Worm (Caenorhabditis elegans) whole organism, L3 larva: ENCODE results near the gene ZK512.4.

ENCODE experiments used
- R02D3.7 ChIP-seq: fragments of 150-350 bp; optimal IDR thresholded peaks from 2 replicates; lab custom pipeline; 2014; ENCODE audit warnings: missing biosample characterization, missing genetic modification characterization
- ZK546.5 ChIP-seq: sonication (generic microtip); optimal IDR thresholded peaks from 2 replicates; lab custom pipeline; 2017; ENCODE audit warnings: missing biosample characterization, missing genetic modification characterization
- aly-2 ChIP-seq: fragments of 150-350 bp; optimal IDR thresholded peaks from 2 replicates; lab custom pipeline; 2014; ENCODE audit warnings: missing biosample characterization, missing genetic modification characterization
- ama-1 ChIP-seq: fragments of 150-350 bp; optimal IDR thresholded peaks from 2 replicates; lab custom pipeline; 2018
- ceh-9 ChIP-seq: sonication (generic microtip); optimal IDR thresholded peaks from 2 replicates; lab custom pipeline; 2018; ENCODE audit warnings: missing biosample characterization, missing genetic modification characterization
- daf-12 ChIP-seq: fragments of 150-350 bp; optimal IDR thresholded peaks from 2 replicates; lab custom pipeline; 2014; ENCODE audit warnings: missing biosample characterization, missing genetic modification reagents, missing genetic modification characterization
- egl-27 ChIP-seq: sonication (generic microtip); optimal IDR thresholded peaks from 4 replicates; lab custom pipeline; 2017; ENCODE audit warnings: missing biosample characterization, missing genetic modification reagents, missing genetic modification characterization
- egl-5 ChIP-seq: fragments of 150-350 bp; optimal IDR thresholded peaks from 2 replicates; lab custom pipeline; 2017; ENCODE audit warnings: missing biosample characterization, missing genetic modification reagents, missing genetic modification characterization, inconsistent platforms
- elt-1 ChIP-seq: fragments of 150-350 bp; optimal IDR thresholded peaks from 2 replicates; lab custom pipeline; 2014; ENCODE audit warnings: missing biosample characterization, missing genetic modification characterization
- elt-2 ChIP-seq: sonication (generic microtip); optimal IDR thresholded peaks from 2 replicates; lab custom pipeline; 2016; ENCODE audit warnings: missing genetic modification reagents, mild to moderate bottlenecking, missing genetic modification characterization, missing compliant biosample characterization
- elt-3 ChIP-seq, 3 experiments: fragments of 150-350 bp in 1 of 3; sonication (generic microtip) in 2 of 3; optimal IDR thresholded peaks; 2 replicates in 2 of 3; 4 replicates in 1 of 3; lab custom pipeline; 2014 to 2017; ENCODE audit warnings: missing biosample characterization in 3 of 3, missing genetic modification characterization in 3 of 3
- fkh-10 ChIP-seq: sonication (generic microtip); optimal IDR thresholded peaks from 2 replicates; lab custom pipeline; 2017; ENCODE audit warnings: missing biosample characterization, missing genetic modification reagents, missing genetic modification characterization
- fkh-2 ChIP-seq: fragments of 150-350 bp; optimal IDR thresholded peaks from 2 replicates; lab custom pipeline; 2014; ENCODE audit warnings: missing biosample characterization, missing genetic modification reagents, missing genetic modification characterization
- fos-1 ChIP-seq: fragments of 150-350 bp; optimal IDR thresholded peaks from 2 replicates; lab custom pipeline; 2014; ENCODE audit warnings: missing biosample characterization, missing genetic modification characterization
- hmg-11 ChIP-seq: sonication (generic microtip); optimal IDR thresholded peaks from 2 replicates; lab custom pipeline; 2016; ENCODE audit warnings: missing genetic modification characterization, missing compliant biosample characterization
- jun-1 ChIP-seq: fragments of 150-350 bp; optimal IDR thresholded peaks from 2 replicates; lab custom pipeline; 2014; ENCODE audit warnings: missing biosample characterization, missing genetic modification reagents, missing genetic modification characterization
- lin-39 ChIP-seq: fragments of 150-350 bp; optimal IDR thresholded peaks from 2 replicates; lab custom pipeline; 2018; ENCODE audit warnings: missing biosample characterization, missing genetic modification reagents, missing genetic modification characterization
- lsy-12 ChIP-seq: sonication (generic microtip); optimal IDR thresholded peaks from 2 replicates; lab custom pipeline; 2016; ENCODE audit warnings: mild to moderate bottlenecking, missing genetic modification characterization, missing compliant biosample characterization
- mdl-1 ChIP-seq: fragments of 150-350 bp; optimal IDR thresholded peaks from 2 replicates; lab custom pipeline; 2014; ENCODE audit warnings: missing biosample characterization, missing genetic modification characterization
- mml-1 ChIP-seq: fragments of 150-350 bp; sonication (generic microtip); optimal IDR thresholded peaks from 3 replicates; lab custom pipeline; 2014; ENCODE audit warnings: missing biosample characterization, missing genetic modification characterization
- nfya-1 ChIP-seq: sonication (generic microtip); optimal IDR thresholded peaks from 2 replicates; lab custom pipeline; 2017; ENCODE audit warnings: missing genetic modification characterization, mild to moderate bottlenecking, missing compliant biosample characterization, antibody characterized with exemption, moderate library complexity; ENCODE audit not compliant: insufficient read depth
- nhr-12 ChIP-seq: fragments of 150-350 bp; optimal IDR thresholded peaks from 2 replicates; lab custom pipeline; 2014; ENCODE audit warnings: missing biosample characterization, missing genetic modification characterization
- nhr-23 ChIP-seq: fragments of 150-350 bp; optimal IDR thresholded peaks from 2 replicates; lab custom pipeline; 2014; ENCODE audit warnings: missing biosample characterization, missing genetic modification reagents, missing genetic modification characterization
- nhr-237 ChIP-seq: fragments of 150-350 bp; optimal IDR thresholded peaks from 2 replicates; lab custom pipeline; 2014; ENCODE audit warnings: missing biosample characterization, missing genetic modification characterization
- nhr-25 ChIP-seq: sonication (generic microtip); optimal IDR thresholded peaks from 2 replicates; lab custom pipeline; 2017; ENCODE audit warnings: missing biosample characterization, missing genetic modification characterization
- nhr-28 ChIP-seq: fragments of 150-350 bp; optimal IDR thresholded peaks from 2 replicates; lab custom pipeline; 2014; ENCODE audit warnings: missing biosample characterization, missing genetic modification characterization
- nhr-43 ChIP-seq: sonication (generic microtip); optimal IDR thresholded peaks from 2 replicates; lab custom pipeline; 2016; ENCODE audit warnings: mild to moderate bottlenecking, missing genetic modification characterization, missing compliant biosample characterization; ENCODE audit not compliant: poor library complexity, severe bottlenecking
- nhr-76 ChIP-seq: fragments of 150-350 bp; sonication (generic microtip); optimal IDR thresholded peaks from 5 replicates; lab custom pipeline; 2014; ENCODE audit warnings: missing biosample characterization, missing genetic modification characterization
- nhr-77 ChIP-seq: fragments of 150-350 bp; optimal IDR thresholded peaks from 2 replicates; lab custom pipeline; 2014; ENCODE audit warnings: missing biosample characterization, missing genetic modification characterization
- pha-4 ChIP-seq: fragments of 150-350 bp; optimal IDR thresholded peaks from 2 replicates; lab custom pipeline; 2014; ENCODE audit warnings: missing biosample characterization, missing genetic modification reagents, missing genetic modification characterization
- pqm-1 ChIP-seq: fragments of 150-350 bp; optimal IDR thresholded peaks from 2 replicates; lab custom pipeline; 2017; ENCODE audit warnings: missing biosample characterization, missing genetic modification characterization, inconsistent platforms
- sea-2 ChIP-seq: fragments of 150-350 bp; sonication (generic microtip); optimal IDR thresholded peaks from 4 replicates; lab custom pipeline; 2014; ENCODE audit warnings: missing biosample characterization, missing genetic modification reagents, missing genetic modification characterization
- skn-1 ChIP-seq: fragments of 150-350 bp; optimal IDR thresholded peaks from 2 replicates; lab custom pipeline; 2014; ENCODE audit warnings: missing biosample characterization, missing genetic modification characterization
- snpc-4 ChIP-seq: fragments of 150-350 bp; optimal IDR thresholded peaks from 2 replicates; lab custom pipeline; 2014; ENCODE audit warnings: missing biosample characterization, missing genetic modification characterization
- tbx-2 ChIP-seq: sonication (generic microtip); optimal IDR thresholded peaks from 2 replicates; lab custom pipeline; 2016; ENCODE audit warnings: mild to moderate bottlenecking, missing genetic modification characterization, missing compliant biosample characterization
- unc-39 ChIP-seq: sonication (generic microtip); optimal IDR thresholded peaks from 4 replicates; lab custom pipeline; 2017; ENCODE audit warnings: missing biosample characterization, missing genetic modification characterization
- zag-1 ChIP-seq: fragments of 150-350 bp; optimal IDR thresholded peaks from 2 replicates; lab custom pipeline; 2014; ENCODE audit warnings: missing biosample characterization, missing genetic modification characterization
- ztf-11 ChIP-seq: fragments of 150-350 bp; optimal IDR thresholded peaks from 2 replicates; lab custom pipeline; 2014; ENCODE audit warnings: missing biosample characterization, missing genetic modification characterization
- ztf-4 ChIP-seq: fragments of 150-350 bp; optimal IDR thresholded peaks from 2 replicates; lab custom pipeline; 2014; ENCODE audit warnings: missing biosample characterization, missing genetic modification characterization

The ZK512.4 gene

DNA sequence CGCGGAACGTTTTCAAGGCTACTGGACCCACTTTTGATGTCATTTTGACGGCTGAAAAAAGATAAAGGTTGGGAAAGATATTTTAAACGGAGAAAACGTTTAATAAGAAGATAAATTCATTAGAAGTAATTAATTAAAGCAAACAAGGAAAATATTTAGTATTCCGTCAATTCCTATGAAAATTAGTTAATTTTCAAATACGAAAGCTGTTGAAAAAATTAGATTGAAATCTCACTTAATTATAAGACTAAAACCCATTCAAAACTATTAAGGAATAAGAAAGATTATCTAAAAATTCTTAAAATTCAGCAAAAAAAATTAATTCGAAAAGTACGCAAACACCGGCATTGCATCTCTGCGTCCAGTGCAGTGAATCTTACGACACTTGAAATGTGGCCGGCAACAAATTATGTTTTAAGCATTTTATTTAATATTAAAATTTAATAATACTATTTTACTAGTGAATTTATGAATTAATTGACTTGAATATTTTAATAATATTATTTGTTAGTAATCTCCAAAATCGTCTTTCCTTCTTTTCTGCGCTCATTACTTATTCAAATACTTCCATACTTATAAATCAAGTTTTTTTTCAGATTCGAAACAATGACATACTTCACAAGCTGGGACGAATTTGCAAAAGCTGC, at the start of gene ZK512.4, which contains the start of gene ZK512.2:
Gene ZK512.4 (plus strand): TSS at position 597 of the 647 bp plus-strand sequence.
Gene ZK512.2 (minus strand): TSS at position 51 of the 647 bp plus-strand sequence.
- no peak for TF ChIP-seq hmg-11 (tag; lab: Kevin White, UChicago)
- no peak for TF ChIP-seq nhr-25 (tag; lab: Kevin White, UChicago)
- TF ChIP-seq lsy-12 (tag; lab: Kevin White, UChicago): no peak
- no peak for TF ChIP-seq mml-1 (tag; lab: Kevin White, UChicago)
- no peak for TF ChIP-seq ZK546.5
- no peak for TF ChIP-seq unc-39 (tag; lab: Kevin White, UChicago)
- no peak for TF ChIP-seq R02D3.7 (tag; lab: Kevin White, UChicago)
- TF ChIP-seq nhr-237 (tag; lab: Kevin White, UChicago): no peak
- peak; percentile 52 for TF ChIP-seq pha-4 (tag; lab: Kevin White, UChicago)
- TF ChIP-seq, all 47 proteins: peak for 1

DNA sequence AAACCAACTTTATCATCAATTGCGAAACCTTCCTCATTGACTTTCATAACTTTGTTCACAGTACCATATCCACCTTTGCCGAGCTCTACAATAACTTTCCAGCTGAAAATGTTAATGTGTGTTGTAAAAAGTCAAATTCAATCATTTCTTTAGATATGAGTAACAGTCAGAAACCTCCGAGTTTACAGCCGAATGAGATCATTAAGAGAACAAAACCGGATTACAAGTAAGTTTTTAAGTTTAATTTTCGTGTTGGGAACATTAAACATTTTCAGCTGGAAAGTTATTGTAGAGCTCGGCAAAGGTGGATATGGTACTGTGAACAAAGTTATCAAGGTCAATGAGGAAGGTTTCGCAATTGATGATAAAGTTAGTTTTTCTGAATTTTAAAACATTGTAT, 43.9 kb upstream of the ZK512.4 start, which contains the start of gene ZK507.1:
Gene ZK507.1 (minus strand): TSS at position 101 of the 400 bp plus-strand sequence.
- TF ChIP-seq lsy-12 (tag; lab: Kevin White, UChicago) (no peak), nfya-1 (tag; lab: Kevin White, UChicago) (no peak)

DNA sequence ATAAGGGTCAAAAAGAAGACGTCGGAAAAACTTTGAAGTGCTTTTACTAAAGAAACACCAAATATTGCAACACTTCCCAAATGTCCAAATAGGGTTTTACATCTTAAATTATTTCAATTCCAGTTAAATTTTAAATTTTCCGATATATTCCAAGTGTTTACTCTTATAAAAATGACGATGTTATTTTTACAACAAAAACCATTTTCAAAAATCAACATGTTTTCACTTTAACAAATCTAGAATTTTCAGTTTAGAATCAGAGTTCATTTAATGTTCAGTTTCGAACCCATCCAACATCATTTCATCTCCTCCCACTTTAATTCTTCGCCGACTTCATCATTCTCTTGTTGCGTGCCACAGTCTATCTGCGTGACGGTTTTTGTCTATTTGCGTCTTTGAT, 41.5 kb upstream of the ZK512.4 start, which contains the start of gene dos-1:
Gene dos-1 (plus strand): TSS at position 301 of the 400 bp plus-strand sequence.
- no peak for TF ChIP-seq ama-1
- no peak for TF ChIP-seq nhr-25 (tag; lab: Kevin White, UChicago)
- no peak for TF ChIP-seq nhr-43
- TF ChIP-seq ztf-4 (tag; lab: Kevin White, UChicago): no peak
- no peak for TF ChIP-seq pqm-1
- TF ChIP-seq nhr-76 (tag; lab: Kevin White, UChicago): no peak
- TF ChIP-seq tbx-2 (tag; lab: Kevin White, UChicago): no peak
- no peak for TF ChIP-seq nhr-28
- no peak for TF ChIP-seq lin-39
- no peak for TF ChIP-seq mdl-1
- no peak for TF ChIP-seq egl-5
- TF ChIP-seq egl-27 (tag; lab: Kevin White, UChicago): no peak

DNA sequence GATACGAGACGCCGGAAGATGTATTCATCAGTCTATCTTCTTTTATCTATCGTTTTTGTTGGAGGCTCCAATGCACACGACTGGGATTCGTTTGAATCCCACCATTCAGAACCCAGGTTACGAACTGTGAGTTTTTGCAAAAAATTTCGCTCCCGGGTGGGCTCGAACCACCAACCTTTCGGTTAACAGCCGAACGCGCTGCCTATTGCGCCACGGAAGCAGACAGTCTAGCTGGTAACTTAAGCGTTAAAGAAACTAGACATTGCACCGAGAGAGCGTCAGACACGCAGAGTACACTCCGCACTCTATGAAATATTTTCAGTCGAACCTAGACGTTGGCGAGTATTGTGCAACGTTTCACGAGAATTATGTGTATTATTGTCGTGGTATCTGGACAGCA, 41.1 kb upstream of the ZK512.4 start:
- peak; percentile 24 for TF ChIP-seq nhr-43
- TF ChIP-seq nhr-77 (tag; lab: Kevin White, UChicago): no peak
- TF ChIP-seq skn-1: peak; percentile 17
- no peak for TF ChIP-seq fos-1
- TF ChIP-seq ceh-9 (tag; lab: Kevin White, UChicago): no peak
- no peak for TF ChIP-seq mdl-1
- peak; percentile 30 for TF ChIP-seq ama-1
- TF ChIP-seq nhr-25 (tag; lab: Kevin White, UChicago): peak; percentile 9
- TF ChIP-seq tbx-2 (tag; lab: Kevin White, UChicago): no peak
- peak; percentile 15 for TF ChIP-seq lsy-12 (tag; lab: Kevin White, UChicago)
- no peak for TF ChIP-seq snpc-4
- TF ChIP-seq ZK546.5: no peak
- peak; percentile 34 for TF ChIP-seq elt-2 (tag; lab: Kevin White, UChicago)
- TF ChIP-seq fkh-10 (GFP tag; lab: Kevin White, UChicago): no peak
- TF ChIP-seq nhr-28: no peak
- TF ChIP-seq nhr-23 (tag; lab: Kevin White, UChicago): no peak
- peak; percentile 19 for TF ChIP-seq lin-39
- peak; percentile 26 for TF ChIP-seq pqm-1
- TF ChIP-seq jun-1 (tag; lab: Kevin White, UChicago): no peak
- no peak for TF ChIP-seq ztf-11 (tag; lab: Kevin White, UChicago)
- TF ChIP-seq, all 47 proteins: peak for 8

DNA sequence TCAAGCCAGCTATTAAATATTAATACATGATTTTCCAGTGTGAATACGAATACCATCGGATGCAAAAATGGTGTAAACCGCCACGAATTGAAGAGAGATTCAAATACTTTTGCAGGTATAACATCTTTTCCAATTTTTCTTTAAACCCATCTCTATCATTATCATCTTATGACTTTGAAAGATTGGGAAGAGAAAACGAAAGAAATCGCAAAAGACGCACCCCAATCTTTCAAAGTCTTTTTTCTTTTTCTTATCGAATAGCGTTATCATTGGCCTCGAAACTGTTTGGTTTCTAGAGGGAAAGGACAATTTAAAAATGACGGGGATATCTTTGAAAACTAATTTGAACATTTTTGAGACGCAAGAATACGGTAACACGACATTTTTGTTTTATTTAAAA, 39.5 kb upstream of the ZK512.4 start:
- TF ChIP-seq zag-1 (tag; lab: Kevin White, UChicago): no peak
- no peak for TF ChIP-seq fos-1
- no peak for TF ChIP-seq elt-3 (tag; optimal IDR thresholded peaks at IDR 0.05; lab: Kevin White, UChicago)
- TF ChIP-seq sea-2 (GFP tag; lab: Kevin White, UChicago): no peak
- TF ChIP-seq ztf-11 (tag; lab: Kevin White, UChicago): no peak
- TF ChIP-seq mdl-1: no peak
- no peak for TF ChIP-seq aly-2 (tag; lab: Kevin White, UChicago)
- no peak for TF ChIP-seq nhr-12
- TF ChIP-seq nhr-237 (tag; lab: Kevin White, UChicago): no peak
- TF ChIP-seq egl-27 (tag; lab: Kevin White, UChicago): no peak
- TF ChIP-seq ceh-9 (tag; lab: Kevin White, UChicago): no peak
- no peak for TF ChIP-seq daf-12 (tag; lab: Kevin White, UChicago)
- no peak for TF ChIP-seq tbx-2 (tag; lab: Kevin White, UChicago)
- TF ChIP-seq jun-1 (tag; lab: Kevin White, UChicago): no peak
- no peak for TF ChIP-seq pha-4 (tag; lab: Kevin White, UChicago)
- no peak for TF ChIP-seq fkh-2 (tag; lab: Kevin White, UChicago)
- no peak for TF ChIP-seq R02D3.7 (tag; lab: Kevin White, UChicago)
- TF ChIP-seq nhr-43: no peak
- no peak for TF ChIP-seq elt-1 (tag; lab: Kevin White, UChicago)
